Worm (Caenorhabditis elegans): ENCODE measurements around the gene cnc-3.

The cnc-3 gene

ce11 chrV:1447724-1448123, at the start of gene cnc-3:
Gene cnc-3, plus strand, starts transcription at chrV:1448004.
- TF ChIP-seq drap-1 (GFP tag; optimal IDR thresholded peaks at IDR 0.05) = no peak
- no peak for TF ChIP-seq ces-1 (GFP tag; optimal IDR thresholded peaks at IDR 0.05)
- TF ChIP-seq unc-120 (tag; optimal IDR thresholded peaks at IDR 0.05; ENCODE audit: poor library complexity, severe bottlenecking) = no peak
- TF ChIP-seq M03D4.4 (tag; optimal IDR thresholded peaks at IDR 0.05) = no peak
- TF ChIP-seq snpc-4 (tag; optimal IDR thresholded peaks at IDR 0.05) = no peak
- no peak for TF ChIP-seq sem-2 (GFP tag; optimal IDR thresholded peaks at IDR 0.05)
- no peak for TF ChIP-seq lin-13 (tag; optimal IDR thresholded peaks at IDR 0.05)
- TF ChIP-seq nhr-237 (tag; optimal IDR thresholded peaks at IDR 0.05) = no peak

DNA sequence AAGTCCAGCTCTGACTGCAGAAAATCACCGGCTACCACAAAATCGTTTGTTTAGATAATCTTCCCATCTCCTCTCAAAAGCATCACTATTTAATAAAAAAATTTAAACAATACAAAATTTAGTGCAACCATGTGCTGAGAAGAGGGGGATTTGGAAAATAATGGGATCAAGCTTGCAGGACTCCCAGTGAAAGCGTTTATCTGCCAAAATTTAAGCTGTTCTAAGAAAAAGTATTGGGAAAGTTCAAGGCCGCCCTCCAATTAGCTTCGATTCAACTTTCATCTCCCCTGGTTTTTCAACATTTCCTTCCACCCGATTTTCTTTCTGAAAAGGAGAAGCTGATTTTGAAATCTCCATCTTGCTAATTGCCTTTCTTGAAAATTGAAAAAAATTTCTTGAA, 39.7 kb upstream of the cnc-3 start:
- TF ChIP-seq bed-3 (GFP tag; optimal IDR thresholded peaks at IDR 0.05) = no peak
- TF ChIP-seq unc-62 (GFP tag; optimal IDR thresholded peaks at IDR 0.05) = no peak
- TF ChIP-seq blmp-1 (tag; optimal IDR thresholded peaks at IDR 0.05) = no peak
- no peak for TF ChIP-seq M03D4.4 (tag; optimal IDR thresholded peaks at IDR 0.05)
- TF ChIP-seq hlh-1 (tag; optimal IDR thresholded peaks at IDR 0.05) = no peak
- TF ChIP-seq nhr-12 (tag; optimal IDR thresholded peaks at IDR 0.05) = no peak
- TF ChIP-seq unc-120 (tag; optimal IDR thresholded peaks at IDR 0.05; ENCODE audit: poor library complexity, severe bottlenecking) = no peak
- TF ChIP-seq lsy-2 (tag; optimal IDR thresholded peaks at IDR 0.05) = no peak
- no peak for TF ChIP-seq ceh-83 (GFP tag; optimal IDR thresholded peaks at IDR 0.05)
- no peak for TF ChIP-seq lin-32 (GFP tag; optimal IDR thresholded peaks at IDR 0.05)
- no peak for TF ChIP-seq mep-1 (tag; optimal IDR thresholded peaks at IDR 0.05)
- TF ChIP-seq nhr-76 (tag; optimal IDR thresholded peaks at IDR 0.05) = no peak
- no peak for TF ChIP-seq snpc-4 (tag; optimal IDR thresholded peaks at IDR 0.05)
- TF ChIP-seq ztf-11 (tag; optimal IDR thresholded peaks at IDR 0.05) = no peak
- no peak for TF ChIP-seq zip-8 (tag; optimal IDR thresholded peaks at IDR 0.05)
- TF ChIP-seq ceh-43 (GFP tag; optimal IDR thresholded peaks at IDR 0.05) = no peak

DNA sequence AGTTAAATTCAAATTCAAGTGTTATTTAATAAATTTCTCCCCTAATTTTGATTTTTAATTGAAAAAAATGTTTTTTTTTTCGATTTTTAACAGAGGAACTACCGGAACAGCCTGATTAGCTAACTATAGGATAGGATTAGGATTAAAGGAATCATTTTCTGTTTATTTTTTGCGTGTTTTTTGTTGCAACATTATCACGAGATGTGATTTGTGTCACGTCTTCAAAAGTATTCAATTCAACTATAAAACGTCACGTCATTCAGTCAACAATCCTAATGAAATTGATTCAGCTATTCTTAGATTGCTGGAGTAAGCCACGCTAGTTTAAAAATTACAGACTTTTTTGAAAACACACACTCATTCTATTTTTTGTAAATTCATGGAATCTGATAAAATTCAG, 37.1 kb upstream of the cnc-3 start:
- TF ChIP-seq sptf-1 (tag; optimal IDR thresholded peaks at IDR 0.05) = no peak
- TF ChIP-seq lsy-2 (tag; optimal IDR thresholded peaks at IDR 0.05) = no peak
- TF ChIP-seq cnd-1 (tag; optimal IDR thresholded peaks at IDR 0.05) = no peak
- TF ChIP-seq unc-62 (GFP tag; optimal IDR thresholded peaks at IDR 0.05) = no peak
- TF ChIP-seq ceh-39 (tag; optimal IDR thresholded peaks at IDR 0.05) = no peak
- TF ChIP-seq lin-32 (GFP tag; optimal IDR thresholded peaks at IDR 0.05) = no peak
- TF ChIP-seq blmp-1 (tag; optimal IDR thresholded peaks at IDR 0.05) = no peak
- no peak for TF ChIP-seq hlh-1 (tag; optimal IDR thresholded peaks at IDR 0.05)
- TF ChIP-seq mab-5 (tag; optimal IDR thresholded peaks at IDR 0.05) = no peak
- no peak for TF ChIP-seq ceh-43 (GFP tag; optimal IDR thresholded peaks at IDR 0.05)

DNA sequence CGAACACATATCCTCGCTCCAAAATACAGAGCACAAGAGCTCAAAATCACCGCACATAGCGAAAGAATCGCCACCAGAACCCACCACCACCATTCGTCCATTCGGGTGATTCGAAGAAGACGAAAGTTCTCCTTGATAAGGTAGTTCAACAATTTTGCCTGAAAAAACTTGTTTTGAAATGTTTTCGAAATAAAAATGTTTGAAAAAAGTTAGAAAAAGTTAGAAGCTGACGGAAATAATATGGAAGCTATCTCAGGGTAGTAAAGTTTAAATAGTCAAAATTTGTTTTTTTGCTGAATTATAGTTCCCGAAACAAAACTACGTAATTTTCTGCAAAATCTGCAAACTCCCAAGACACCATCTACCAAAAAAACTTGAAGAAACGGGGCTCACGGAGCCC, 36.3 kb upstream of the cnc-3 start, which contains the start of gene snt-5:
Gene snt-5, minus strand, starts transcription at position 101 of the 400 bp plus-strand sequence.
- no peak for TF ChIP-seq M03D4.4 (tag; optimal IDR thresholded peaks at IDR 0.05)
- no peak for TF ChIP-seq lsy-2 (tag; optimal IDR thresholded peaks at IDR 0.05)
- TF ChIP-seq nhr-12 (tag; optimal IDR thresholded peaks at IDR 0.05) = no peak
- TF ChIP-seq blmp-1 (tag; optimal IDR thresholded peaks at IDR 0.05) = no peak
- TF ChIP-seq ztf-11 (tag; optimal IDR thresholded peaks at IDR 0.05) = no peak
- TF ChIP-seq lin-13 (tag; optimal IDR thresholded peaks at IDR 0.05) = no peak
- TF ChIP-seq bed-3 (GFP tag; optimal IDR thresholded peaks at IDR 0.05) = no peak
- TF ChIP-seq mab-5 (tag; optimal IDR thresholded peaks at IDR 0.05) = no peak
- TF ChIP-seq drap-1 (GFP tag; optimal IDR thresholded peaks at IDR 0.05) = no peak
- no peak for TF ChIP-seq snpc-4 (tag; optimal IDR thresholded peaks at IDR 0.05)
- TF ChIP-seq tbx-8 (GFP tag; optimal IDR thresholded peaks at IDR 0.05) = no peak
- TF ChIP-seq sptf-1 (tag; optimal IDR thresholded peaks at IDR 0.05) = no peak
- TF ChIP-seq hlh-1 (tag; optimal IDR thresholded peaks at IDR 0.05) = no peak
- no peak for TF ChIP-seq mls-2 (tag; optimal IDR thresholded peaks at IDR 0.05)

DNA sequence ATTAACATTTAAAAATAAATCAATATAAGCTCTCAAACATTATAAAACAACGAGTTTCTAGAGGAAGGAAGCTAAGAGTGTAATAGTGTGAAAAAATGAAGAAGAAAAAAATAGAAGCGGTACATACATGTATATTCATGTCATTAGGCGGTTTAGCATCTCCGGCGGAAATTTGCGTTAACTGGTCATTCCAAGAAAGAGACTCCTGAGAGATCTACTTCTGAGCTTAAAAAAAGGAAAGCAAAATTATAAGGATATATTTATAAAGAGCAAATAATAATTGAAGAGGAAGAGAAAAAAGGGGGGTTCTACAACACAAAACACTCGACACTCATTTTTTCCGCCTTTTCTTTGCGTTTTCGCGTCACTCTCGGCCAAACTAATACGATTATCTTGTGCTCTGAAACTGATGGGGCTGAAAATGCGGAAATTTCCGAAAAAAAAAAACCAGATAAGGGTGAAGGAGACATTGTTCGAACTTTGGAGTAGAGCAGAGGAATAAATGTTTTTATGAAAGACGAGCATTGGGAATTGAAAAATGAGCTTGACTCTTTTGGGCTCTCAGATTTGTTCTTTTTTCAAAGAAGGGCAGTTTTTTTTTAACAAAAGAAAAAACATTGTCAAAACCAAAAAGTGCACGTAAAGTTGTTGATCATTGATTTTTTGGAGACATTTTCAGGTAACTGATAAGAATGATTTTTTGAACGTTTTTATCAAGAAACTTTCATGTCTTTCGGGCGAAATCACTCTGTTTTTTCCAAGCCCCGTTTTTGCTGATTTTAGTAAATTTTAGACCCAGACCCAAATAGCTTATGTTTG, 33.0 kb upstream of the cnc-3 start:
- no peak for TF ChIP-seq pha-4 (tag; optimal IDR thresholded peaks at IDR 0.05)
- TF ChIP-seq mep-1 (tag; optimal IDR thresholded peaks at IDR 0.05) = no peak
- no peak for TF ChIP-seq sptf-1 (tag; optimal IDR thresholded peaks at IDR 0.05)
- TF ChIP-seq sem-2 (GFP tag; optimal IDR thresholded peaks at IDR 0.05) = no peak

DNA sequence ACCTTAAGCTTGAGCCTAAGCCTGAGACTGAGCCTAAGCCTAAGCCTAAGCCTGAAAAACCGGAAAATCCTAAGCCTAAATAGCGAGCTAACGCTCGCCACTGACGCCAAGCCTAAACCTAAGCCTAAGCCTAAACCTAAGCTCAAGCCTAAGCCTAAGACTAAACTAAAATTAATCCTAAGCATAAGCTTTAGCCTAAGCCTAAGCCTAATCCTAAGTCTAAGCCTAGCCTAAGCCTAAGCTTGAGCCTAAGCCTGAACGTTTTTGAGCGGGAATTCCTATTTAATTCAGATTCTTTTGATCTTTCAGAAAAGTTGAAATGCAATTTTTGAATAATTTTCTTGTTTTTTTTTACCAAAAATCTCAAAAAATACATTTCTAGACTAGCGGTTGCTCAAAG, 31.6 kb upstream of the cnc-3 start:
- no peak for TF ChIP-seq lin-32 (GFP tag; optimal IDR thresholded peaks at IDR 0.05)
- no peak for TF ChIP-seq nhr-237 (tag; optimal IDR thresholded peaks at IDR 0.05)
- no peak for TF ChIP-seq nhr-28 (tag; optimal IDR thresholded peaks at IDR 0.05)
- no peak for TF ChIP-seq ceh-39 (tag; optimal IDR thresholded peaks at IDR 0.05)
